Fruit fly (Drosophila melanogaster): ENCODE results near the gene CG18094.

The CG18094 gene

dm6 chr2L:19517154-19517814 is 27.2 kb downstream of the CG18094 start, which contains the start of gene Hasp (continued):
- TF ChIP-seq lola (GFP tag; optimal IDR thresholded peaks at IDR 0.05) (peak in 1 of 3 experiments; percentile 38), ems (GFP tag; optimal IDR thresholded peaks at IDR 0.05) (peak; percentile 49), CG9727 (GFP tag; optimal IDR thresholded peaks at IDR 0.05) (peak; percentile 61), eyg (GFP tag; optimal IDR thresholded peaks at IDR 0.05) (no peak), CG34376 (GFP tag; optimal IDR thresholded peaks at IDR 0.05) (no peak), gsb-n (tag; optimal IDR thresholded peaks at IDR 0.05) (no peak), CG3281 (GFP tag; optimal IDR thresholded peaks at IDR 0.05) (peak; percentile 64), HmgD (GFP tag; optimal IDR thresholded peaks at IDR 0.05) (no peak), hbn (GFP tag; IDR thresholded peaks at IDR 0.05; ENCODE audit: partially characterized antibody) (peak; percentile 53; the same call in 1 of the 2 replicates), CG13624 (GFP tag; optimal IDR thresholded peaks at IDR 0.05) (peak; percentile 35), dmrt99B (tag; optimal IDR thresholded peaks at IDR 0.05) (no peak), aop (GFP tag; IDR thresholded peaks at IDR 0.05) (no peak), btn (GFP tag; optimal IDR thresholded peaks at IDR 0.05) (no peak), CG3163 (GFP tag; optimal IDR thresholded peaks at IDR 0.05) (no peak), toy (GFP tag; IDR thresholded peaks at IDR 0.05) (no peak), Nf-YC (tag; optimal IDR thresholded peaks at IDR 0.05) (peak; percentile 48), CG10565 (GFP tag; optimal IDR thresholded peaks at IDR 0.05) (no peak), tna (GFP tag; IDR thresholded peaks at IDR 0.05; ENCODE audit: partially characterized antibody) (peak; percentile 96), CG3065 (GFP tag; optimal IDR thresholded peaks at IDR 0.05) (peak; percentile 2), B-H2 (GFP tag; optimal IDR thresholded peaks at IDR 0.05) (peak; percentile 5), CG33557 (GFP tag; optimal IDR thresholded peaks at IDR 0.05) (no peak), CG11398 (GFP tag; optimal IDR thresholded peaks at IDR 0.05) (no peak), CkIIα-i1 (GFP tag; IDR thresholded peaks at IDR 0.05) (no peak), ken (GFP tag; IDR thresholded peaks at IDR 0.05) (peak; percentile 21; the same call in 1 of the 3 replicates), disco-r (GFP tag; optimal IDR thresholded peaks at IDR 0.05) (no peak), wor (GFP tag; IDR thresholded peaks at IDR 0.05) (no peak), CG9876 (GFP tag; optimal IDR thresholded peaks at IDR 0.05) (no peak), Abd-B (GFP tag; optimal IDR thresholded peaks at IDR 0.05) (peak; percentile 41), BEAF-32 (GFP tag; optimal IDR thresholded peaks at IDR 0.05) (peak; percentile 4), CG14965 (GFP tag; optimal IDR thresholded peaks at IDR 0.05; ENCODE audit: borderline replicate concordance) (no peak), TFAM (GFP tag; optimal IDR thresholded peaks at IDR 0.05) (no peak), CG10959 (GFP tag; IDR thresholded peaks at IDR 0.05) (no peak), stc (GFP tag; IDR thresholded peaks at IDR 0.05) (peak; percentile 51; the same call in 1 of the 2 replicates), CG13287 (GFP tag; IDR thresholded peaks at IDR 0.05; ENCODE audit: partially characterized antibody) (peak; percentile 77), Poxn (GFP tag; IDR thresholded peaks at IDR 0.05) (no peak), vnd (GFP tag; IDR thresholded peaks at IDR 0.05; ENCODE audit: partially characterized antibody) (peak; percentile 74), MTF-1 (GFP tag; optimal IDR thresholded peaks at IDR 0.05; ENCODE audit: borderline replicate concordance) (peak; percentile 4), Ptx1 (GFP tag; IDR thresholded peaks at IDR 0.05) (peak; percentile 51), CG9215 (GFP tag; IDR thresholded peaks at IDR 0.05) (no peak), en (GFP tag; optimal IDR thresholded peaks at IDR 0.05) (no peak), CG32767 (GFP tag; IDR thresholded peaks at IDR 0.05) (0 out of 2 replicates have a peak, but pooled peaks have one; percentile 23), tin (GFP tag; optimal IDR thresholded peaks at IDR 0.05) (peak; percentile 65), NfI (GFP tag; optimal IDR thresholded peaks at IDR 0.05) (peak; percentile 35), slou (GFP tag; optimal IDR thresholded peaks at IDR 0.05) (peak; percentile 40), CG15479 (GFP tag; optimal IDR thresholded peaks at IDR 0.05) (no peak), CG1602 (GFP tag; optimal IDR thresholded peaks at IDR 0.05) (no peak), Dip2 (GFP tag; IDR thresholded peaks at IDR 0.05) (no peak), nau (GFP tag; optimal IDR thresholded peaks at IDR 0.05) (no peak), CG10209 (GFP tag; optimal IDR thresholded peaks at IDR 0.05) (peak; percentile 26)
